Fruit fly (Drosophila melanogaster): ENCODE data around the gene beat-IIIb.

The beat-IIIb gene

dm6 chr2L:16972788-16973187 lies at the start of gene beat-IIIb:
TSS of gene beat-IIIb (plus strand) at chr2L:16973091.
- TF ChIP-seq EcR (GFP tag; optimal IDR thresholded peaks at IDR 0.05) (no peak), pan (optimal IDR thresholded peaks at IDR 0.05) (no peak), Dll (optimal IDR thresholded peaks at IDR 0.05) (no peak), usp (GFP tag; optimal IDR thresholded peaks at IDR 0.05) (no peak), psq (optimal IDR thresholded peaks at IDR 0.05) (no peak), CG8478 (optimal IDR thresholded peaks at IDR 0.05) (no peak)

dm6 chr2L:16982201-16982600 lies 9.3 kb downstream of the beat-IIIb start, which contains the start of gene CG44406:
TSS of gene CG44406 (minus strand) at chr2L:16982301.
- no peak for TF ChIP-seq CG8478 (optimal IDR thresholded peaks at IDR 0.05)
- no peak for TF ChIP-seq EcR (GFP tag; optimal IDR thresholded peaks at IDR 0.05)
- no peak for TF ChIP-seq usp (GFP tag; optimal IDR thresholded peaks at IDR 0.05)
- TF ChIP-seq psq (optimal IDR thresholded peaks at IDR 0.05) = no peak
- no peak for TF ChIP-seq pan (optimal IDR thresholded peaks at IDR 0.05)
- no peak for TF ChIP-seq Dll (optimal IDR thresholded peaks at IDR 0.05)

- no peak for TF ChIP-seq CG8478 (optimal IDR thresholded peaks at IDR 0.05)
- no peak for TF ChIP-seq usp (GFP tag; optimal IDR thresholded peaks at IDR 0.05)
- TF ChIP-seq pan (optimal IDR thresholded peaks at IDR 0.05) = no peak
- TF ChIP-seq EcR (GFP tag; optimal IDR thresholded peaks at IDR 0.05) = no peak
- no peak for TF ChIP-seq psq (optimal IDR thresholded peaks at IDR 0.05)
- TF ChIP-seq Dll (optimal IDR thresholded peaks at IDR 0.05) = no peak
Observed at dm6 chr2L:16984678-16985077, 11.8 kb downstream of the beat-IIIb start, which contains the start of gene CG31806. TSS of gene CG31806 (plus strand) at chr2L:16984978.

- TF ChIP-seq usp (GFP tag; optimal IDR thresholded peaks at IDR 0.05) = no peak
- no peak for TF ChIP-seq Dll (optimal IDR thresholded peaks at IDR 0.05)
- TF ChIP-seq pan (optimal IDR thresholded peaks at IDR 0.05) = no peak
- TF ChIP-seq CG8478 (optimal IDR thresholded peaks at IDR 0.05) = no peak
- no peak for TF ChIP-seq psq (optimal IDR thresholded peaks at IDR 0.05)
- no peak for TF ChIP-seq EcR (GFP tag; optimal IDR thresholded peaks at IDR 0.05)
Observed at dm6 chr2L:16996343-16996742, 23.5 kb downstream of the beat-IIIb start.

dm6 chr2L:17014600-17014999 lies 41.7 kb downstream of the beat-IIIb start, which contains the start of gene CG6304:
TSS of gene CG6304 (minus strand) at chr2L:17014700.
- no peak for TF ChIP-seq CG8478 (optimal IDR thresholded peaks at IDR 0.05)
- TF ChIP-seq Dll (optimal IDR thresholded peaks at IDR 0.05) = no peak
- no peak for TF ChIP-seq EcR (GFP tag; optimal IDR thresholded peaks at IDR 0.05)
- TF ChIP-seq usp (GFP tag; optimal IDR thresholded peaks at IDR 0.05) = no peak
- TF ChIP-seq psq (optimal IDR thresholded peaks at IDR 0.05) = no peak
- no peak for TF ChIP-seq pan (optimal IDR thresholded peaks at IDR 0.05)

- TF ChIP-seq Dll (optimal IDR thresholded peaks at IDR 0.05) = no peak
- no peak for TF ChIP-seq EcR (GFP tag; optimal IDR thresholded peaks at IDR 0.05)
- TF ChIP-seq usp (GFP tag; optimal IDR thresholded peaks at IDR 0.05) = no peak
- TF ChIP-seq pan (optimal IDR thresholded peaks at IDR 0.05) = no peak
- no peak for TF ChIP-seq CG8478 (optimal IDR thresholded peaks at IDR 0.05)
- TF ChIP-seq psq (optimal IDR thresholded peaks at IDR 0.05) = no peak
Observed at dm6 chr2L:17027503-17027902, 54.6 kb downstream of the beat-IIIb start.

- TF ChIP-seq pan (optimal IDR thresholded peaks at IDR 0.05) (no peak), psq (optimal IDR thresholded peaks at IDR 0.05) (no peak), CG8478 (optimal IDR thresholded peaks at IDR 0.05) (no peak), EcR (GFP tag; optimal IDR thresholded peaks at IDR 0.05) (no peak), Dll (optimal IDR thresholded peaks at IDR 0.05) (no peak), usp (GFP tag; optimal IDR thresholded peaks at IDR 0.05) (no peak)
Observed at dm6 chr2L:17041211-17041610, 68.3 kb downstream of the beat-IIIb start.

Data from whole organism.